Worm (Caenorhabditis elegans) whole organism, L1 larva: ENCODE measurements around the gene str-102.

ENCODE experiments used
- C16A3.4 ChIP-seq: fragments of 150-350 bp; optimal IDR thresholded peaks from 2 replicates; lab custom pipeline; 2014; ENCODE audit warnings: missing biosample characterization, missing genetic modification characterization
- F16B12.6 ChIP-seq: fragments of 150-350 bp; optimal IDR thresholded peaks from 2 replicates; lab custom pipeline; 2014; ENCODE audit warnings: missing biosample characterization, missing genetic modification characterization
- aly-2 ChIP-seq: fragments of 150-350 bp; optimal IDR thresholded peaks from 2 replicates; lab custom pipeline; 2014; ENCODE audit warnings: missing biosample characterization, missing genetic modification characterization
- blmp-1 ChIP-seq: fragments of 150-350 bp; optimal IDR thresholded peaks from 2 replicates; lab custom pipeline; 2014; ENCODE audit warnings: missing biosample characterization, missing genetic modification characterization
- ceh-82 ChIP-seq, 3 experiments: fragments of 150-350 bp in 1 of 3; sonication (generic microtip) in 2 of 3; optimal IDR thresholded peaks; 2 replicates each; lab custom pipeline; 2014 to 2017; ENCODE audit warnings: missing biosample characterization in 3 of 3, missing genetic modification characterization in 3 of 3
- ceh-90 ChIP-seq: sonication (generic microtip); optimal IDR thresholded peaks from 2 replicates; lab custom pipeline; 2016; ENCODE audit warnings: missing genetic modification characterization, missing compliant biosample characterization
- dpl-1 ChIP-seq, 3 experiments: fragments of 150-350 bp in 2 of 3; sonication (generic microtip) in 1 of 3; optimal IDR thresholded peaks; 2 replicates each; lab custom pipeline; 2014 to 2017; ENCODE audit warnings: missing biosample characterization in 3 of 3, missing genetic modification characterization in 3 of 3, missing genetic modification reagents in 3 of 3
- efl-1 ChIP-seq, 4 experiments: fragments of 150-350 bp; optimal IDR thresholded peaks in 3 of 4; peaks in 1 of 4; 1 replicate in 1 of 4; 2 replicates in 3 of 4; lab custom pipeline; 2014; ENCODE audit warnings: missing biosample characterization in 2 of 4, missing genetic modification characterization in 2 of 4, missing genetic modification reagents in 2 of 4
- egl-13 ChIP-seq: sonication (generic microtip); optimal IDR thresholded peaks from 2 replicates; lab custom pipeline; 2016; ENCODE audit warnings: missing genotype, missing genetic modification reagents, missing genetic modification characterization, missing compliant biosample characterization
- ets-5 ChIP-seq: fragments of 200-800 bp; sonication (Bioruptor generic); IDR thresholded peaks from 2 replicates; pipeline ENCODE4 v1.3.6; 2022; ENCODE audit warnings: missing genetic modification characterization, missing compliant biosample characterization
- grh-1 ChIP-seq: fragments of 200-800 bp; sonication (Bioruptor generic); IDR thresholded peaks from 2 replicates; pipeline ENCODE4 v1.3.6; 2022; ENCODE audit warnings: missing genetic modification reagents, missing genetic modification characterization, missing compliant biosample characterization
- hlh-4 ChIP-seq: sonication (generic microtip); optimal IDR thresholded peaks from 2 replicates; lab custom pipeline; 2016; ENCODE audit warnings: mild to moderate bottlenecking, missing genetic modification characterization, missing compliant biosample characterization
- hpl-2 ChIP-seq: fragments of 150-350 bp; optimal IDR thresholded peaks from 2 replicates; lab custom pipeline; 2014; ENCODE audit warnings: missing biosample characterization, missing genetic modification reagents, missing genetic modification characterization
- isw-1 ChIP-seq: fragments of 200-800 bp; sonication (Bioruptor generic); IDR thresholded peaks from 2 replicates; pipeline ENCODE4 v1.3.6; 2022; ENCODE audit warnings: missing genetic modification characterization, missing compliant biosample characterization
- lin-14 ChIP-seq: fragments of 200-800 bp; sonication (Bioruptor generic); optimal IDR thresholded peaks from 2 replicates; lab custom pipeline; 2018; ENCODE audit warnings: mild to moderate bottlenecking, missing genetic modification characterization, moderate library complexity, missing compliant biosample characterization
- lin-35 ChIP-seq, 2 experiments: fragments of 150-350 bp; optimal IDR thresholded peaks; 2 replicates each; lab custom pipeline; 2014; ENCODE audit warnings: missing biosample characterization in 2 of 2, missing genetic modification characterization in 2 of 2, missing genetic modification reagents in 2 of 2
- lsy-2 ChIP-seq, 2 experiments: fragments of 150-350 bp; optimal IDR thresholded peaks; 2 replicates each; lab custom pipeline; 2014; ENCODE audit warnings: missing biosample characterization in 2 of 2, missing genetic modification characterization in 2 of 2
- nhr-11 ChIP-seq: fragments of 150-350 bp; optimal IDR thresholded peaks from 2 replicates; lab custom pipeline; 2014; ENCODE audit warnings: missing biosample characterization, missing genetic modification characterization
- nhr-20 ChIP-seq: sonication (generic microtip); optimal IDR thresholded peaks from 2 replicates; lab custom pipeline; 2016; ENCODE audit warnings: mild to moderate bottlenecking, missing genetic modification characterization, missing compliant biosample characterization
- nhr-47 ChIP-seq: sonication (generic microtip); optimal IDR thresholded peaks from 2 replicates; lab custom pipeline; 2016; ENCODE audit warnings: mild to moderate bottlenecking, missing genetic modification characterization, moderate library complexity, missing compliant biosample characterization
- nhr-71 ChIP-seq: sonication (generic microtip); optimal IDR thresholded peaks from 2 replicates; lab custom pipeline; 2016; ENCODE audit warnings: mild to moderate bottlenecking, missing genetic modification characterization, moderate library complexity, missing compliant biosample characterization
- nhr-76 ChIP-seq: sonication (generic microtip); optimal IDR thresholded peaks from 2 replicates; lab custom pipeline; 2017; ENCODE audit warnings: missing biosample characterization, missing genetic modification characterization
- nhr-77 ChIP-seq: fragments of 150-350 bp; optimal IDR thresholded peaks from 2 replicates; lab custom pipeline; 2014; ENCODE audit warnings: missing biosample characterization, missing genetic modification characterization
- nhr-84 ChIP-seq: sonication (generic microtip); optimal IDR thresholded peaks from 2 replicates; lab custom pipeline; 2017; ENCODE audit warnings: missing biosample characterization, missing genetic modification characterization
- nhr-90 ChIP-seq: sonication (generic microtip); optimal IDR thresholded peaks from 2 replicates; lab custom pipeline; 2016; ENCODE audit warnings: mild to moderate bottlenecking, missing genetic modification characterization, missing compliant biosample characterization; ENCODE audit not compliant: poor library complexity
- rnt-1 ChIP-seq: sonication (generic microtip); optimal IDR thresholded peaks from 2 replicates; lab custom pipeline; 2016; ENCODE audit warnings: mild to moderate bottlenecking, missing genetic modification characterization, moderate library complexity, missing compliant biosample characterization
- snpc-4 ChIP-seq: fragments of 150-350 bp; optimal IDR thresholded peaks from 2 replicates; lab custom pipeline; 2014; ENCODE audit warnings: missing biosample characterization, missing genetic modification characterization
- snu-23 ChIP-seq: sonication (generic microtip); optimal IDR thresholded peaks from 2 replicates; lab custom pipeline; 2016; ENCODE audit warnings: missing genetic modification characterization, missing compliant biosample characterization
- sox-4 ChIP-seq: sonication (generic microtip); optimal IDR thresholded peaks from 2 replicates; lab custom pipeline; 2016; ENCODE audit warnings: missing genetic modification characterization, missing compliant biosample characterization
- swsn-7 ChIP-seq: sonication (generic microtip); optimal IDR thresholded peaks from 2 replicates; lab custom pipeline; 2016; ENCODE audit warnings: missing genetic modification characterization, missing compliant biosample characterization
- tbx-2 ChIP-seq: sonication (generic microtip); optimal IDR thresholded peaks from 2 replicates; lab custom pipeline; 2016; ENCODE audit warnings: missing genetic modification characterization, missing compliant biosample characterization
- unc-86 ChIP-seq: sonication (generic microtip); optimal IDR thresholded peaks from 2 replicates; lab custom pipeline; 2016; ENCODE audit warnings: missing genetic modification characterization, missing compliant biosample characterization
- unc-98 ChIP-seq: fragments of 200-800 bp; sonication (Bioruptor generic); IDR thresholded peaks from 2 replicates; pipeline ENCODE4 v1.3.6; 2022; ENCODE audit warnings: missing genetic modification characterization, missing compliant biosample characterization
- vab-15 ChIP-seq: sonication (generic microtip); optimal IDR thresholded peaks from 2 replicates; lab custom pipeline; 2017; ENCODE audit warnings: missing genotype, mild to moderate bottlenecking, missing genetic modification characterization, missing compliant biosample characterization
- zip-4 ChIP-seq: fragments of 200-800 bp; sonication (Bioruptor generic); optimal IDR thresholded peaks from 2 replicates; lab custom pipeline; 2018; ENCODE audit warnings: mild to moderate bottlenecking, missing genetic modification characterization, moderate library complexity, missing compliant biosample characterization

The str-102 gene

ce11 chrV:15379817-15380216 is 5.0 kb upstream of the str-102 start, which contains the start of gene srh-251:
Gene srh-251 (minus strand): TSS chrV:15379917.
- no peak for TF ChIP-seq vab-15
- TF ChIP-seq tbx-2 (tag; lab: Kevin White, UChicago), result no peak
- no peak for TF ChIP-seq nhr-90 (tag; lab: Kevin White, UChicago)
- no peak for TF ChIP-seq sox-4 (tag; lab: Kevin White, UChicago)
- TF ChIP-seq ets-5 (GFP tag; lab: Robert Waterston, UW), result no peak
- no peak for TF ChIP-seq nhr-77 (tag; lab: Kevin White, UChicago)
- TF ChIP-seq isw-1 (GFP tag; lab: Robert Waterston, UW), result no peak
- TF ChIP-seq zip-4 (GFP tag; lab: Kevin White, UChicago), result no peak
- no peak for TF ChIP-seq unc-98 (GFP tag; lab: Robert Waterston, UW)
- TF ChIP-seq snu-23, result no peak
- no peak for TF ChIP-seq blmp-1 (tag; lab: Kevin White, UChicago)

DNA sequence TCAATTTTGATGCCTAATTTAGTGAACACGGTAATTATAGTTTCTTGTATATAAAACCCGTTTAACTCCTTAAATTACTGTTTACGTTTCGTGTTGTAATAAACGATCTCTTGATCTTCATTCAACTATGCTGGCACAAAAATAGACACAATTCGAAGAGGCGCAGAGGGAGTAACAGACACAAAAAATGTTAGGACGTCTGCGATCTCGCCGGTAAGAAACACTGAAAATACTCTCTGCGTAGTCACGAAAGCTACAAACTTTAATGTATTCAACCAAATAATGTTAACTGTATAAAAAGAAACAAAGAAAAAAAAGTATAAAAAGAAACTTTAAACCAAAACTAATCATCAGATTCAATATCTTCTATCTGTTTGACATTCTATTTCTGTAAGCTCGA is 4.0 kb upstream of the str-102 start, which contains the start of gene dhs-23:
dhs-23 (plus strand) TSS at position 363 of the 400 bp plus-strand sequence.
- peak; percentile 54 for TF ChIP-seq nhr-20 (tag; lab: Kevin White, UChicago)
- no peak for TF ChIP-seq efl-1 (optimal IDR thresholded peaks at IDR 0.05; lab: Kevin White, UChicago)
- peak in 1 of 2 experiments; percentile 29 for TF ChIP-seq efl-1 (GFP tag; optimal IDR thresholded peaks at IDR 0.05 in 1 of 2; lab: Kevin White, UChicago)
- no peak for TF ChIP-seq swsn-7 (tag; lab: Kevin White, UChicago)

- no peak for TF ChIP-seq rnt-1 (tag; lab: Kevin White, UChicago)
- TF ChIP-seq C16A3.4 (tag; lab: Kevin White, UChicago), result no peak
- TF ChIP-seq dpl-1 (GFP tag; optimal IDR thresholded peaks at IDR 0.05; lab: Kevin White, UChicago), result no peak
These were observed 1.1 kb upstream of the str-102 start, which contains the start of gene str-88 for ce11 chrV:15383739-15384138. Gene str-88 (minus strand): TSS chrV:15383839.

- TF ChIP-seq F16B12.6 (peak; percentile 49), isw-1 (GFP tag; lab: Robert Waterston, UW) (0 out of 2 replicates have a peak, but pooled peaks have one; percentile 16), grh-1 (GFP tag; lab: Robert Waterston, UW) (peak; percentile 57), efl-1 (optimal IDR thresholded peaks at IDR 0.05; lab: Kevin White, UChicago) (peak; percentile 35 to 73), efl-1 (GFP tag; optimal IDR thresholded peaks at IDR 0.05 in 1 of 2; lab: Kevin White, UChicago) (peak; percentile 46 to 72), nhr-47 (tag; lab: Kevin White, UChicago) (peak; percentile 8), snu-23 (peak; percentile 23), nhr-71 (peak; percentile 11), nhr-84 (no peak), ceh-82 (tag; optimal IDR thresholded peaks at IDR 0.05; lab: Kevin White, UChicago) (no peak), dpl-1 (GFP tag; optimal IDR thresholded peaks at IDR 0.05; lab: Kevin White, UChicago) (peak in 2 of 3 experiments; percentile 16 to 52)
These were observed 4.1 kb downstream of the str-102 start, which contains the start of gene srh-170 for ce11 chrV:15388820-15389384. Gene srh-170 (minus strand): TSS chrV:15388870.

ce11 chrV:15392064-15392463 is 7.2 kb downstream of the str-102 start:
- TF ChIP-seq nhr-76 (tag; lab: Kevin White, UChicago) (no peak), hlh-4 (tag; lab: Kevin White, UChicago) (no peak), aly-2 (tag; lab: Kevin White, UChicago) (no peak), lin-14 (GFP tag; lab: Kevin White, UChicago) (no peak), egl-13 (tag; lab: Kevin White, UChicago) (no peak)

ce11 chrV:15394906-15395305 is 10.1 kb downstream of the str-102 start, which contains the start of gene T06E6.1:
Gene T06E6.1 (minus strand): TSS chrV:15394961.
- no peak for TF ChIP-seq aly-2 (tag; lab: Kevin White, UChicago)
- TF ChIP-seq snpc-4 (tag; lab: Kevin White, UChicago), result no peak
- no peak for TF ChIP-seq swsn-7 (tag; lab: Kevin White, UChicago)
- TF ChIP-seq nhr-77 (tag; lab: Kevin White, UChicago), result no peak
- peak in 1 of 2 experiments; percentile 7 for TF ChIP-seq lsy-2 (tag; optimal IDR thresholded peaks at IDR 0.05; lab: Kevin White, UChicago)
- TF ChIP-seq hpl-2, result no peak
- TF ChIP-seq ceh-90 (tag; lab: Kevin White, UChicago), result no peak
- TF ChIP-seq lin-35 (GFP tag; optimal IDR thresholded peaks at IDR 0.05; lab: Kevin White, UChicago), result peak; percentile 68 to 90
- no peak for TF ChIP-seq hlh-4 (tag; lab: Kevin White, UChicago)
- no peak for TF ChIP-seq unc-86 (tag; lab: Kevin White, UChicago)
- TF ChIP-seq dpl-1 (GFP tag; optimal IDR thresholded peaks at IDR 0.05; lab: Kevin White, UChicago), result peak; percentile 66 to 86 (median 77)
- no peak for TF ChIP-seq isw-1 (GFP tag; lab: Robert Waterston, UW)
- TF ChIP-seq nhr-11 (tag; lab: Kevin White, UChicago), result no peak
- TF ChIP-seq efl-1 (optimal IDR thresholded peaks at IDR 0.05; lab: Kevin White, UChicago), result peak; percentile 39 to 78
- peak; percentile 86 to 98 for TF ChIP-seq efl-1 (GFP tag; optimal IDR thresholded peaks at IDR 0.05 in 1 of 2; lab: Kevin White, UChicago)
